Worm (Caenorhabditis elegans) whole organism, early embryonic: ENCODE data around the gene F56F10.1.

ENCODE experiments used
- F13C5.2 ChIP-seq: sonication (generic microtip); optimal IDR thresholded peaks from 2 replicates; lab custom pipeline; 2017; ENCODE audit warnings: mild to moderate bottlenecking, missing genetic modification characterization, inconsistent platforms, missing compliant biosample characterization
- ama-1 ChIP-seq: fragments of 150-350 bp; optimal IDR thresholded peaks from 2 replicates; lab custom pipeline; 2014
- ceh-13 ChIP-seq: fragments of 200-800 bp; sonication (Bioruptor generic); optimal IDR thresholded peaks from 2 replicates; lab custom pipeline; 2018; ENCODE audit warnings: mild to moderate bottlenecking, missing genetic modification characterization, missing compliant biosample characterization
- ceh-36 ChIP-seq: sonication (generic microtip); optimal IDR thresholded peaks from 2 replicates; lab custom pipeline; 2016; ENCODE audit warnings: missing genetic modification characterization, inconsistent platforms, missing compliant biosample characterization
- ets-7 ChIP-seq: sonication (generic microtip); optimal IDR thresholded peaks from 2 replicates; lab custom pipeline; 2016; ENCODE audit warnings: missing genotype, missing genetic modification characterization, missing compliant biosample characterization
- flt-1 ChIP-seq: fragments of 200-800 bp; sonication (Bioruptor generic); IDR thresholded peaks from 2 replicates; pipeline ENCODE4 v1.3.6; 2022; ENCODE audit warnings: missing genetic modification characterization, missing compliant biosample characterization
- hmbx-1 ChIP-seq: sonication (generic microtip); optimal IDR thresholded peaks from 2 replicates; lab custom pipeline; 2016; ENCODE audit warnings: mild to moderate bottlenecking, missing genetic modification characterization, missing compliant biosample characterization
- pes-1 ChIP-seq: fragments of 200-800 bp; sonication (Bioruptor generic); IDR thresholded peaks from 2 replicates; pipeline ENCODE4 v1.3.6; 2022; ENCODE audit warnings: missing genetic modification reagents, missing genetic modification characterization, missing compliant biosample characterization
- scrt-1 ChIP-seq: fragments of 200-800 bp; sonication (Bioruptor generic); IDR thresholded peaks from 2 replicates; pipeline ENCODE4 v1.3.6; 2022; ENCODE audit warnings: missing genetic modification characterization, missing compliant biosample characterization
- sea-1 ChIP-seq: fragments of 200-800 bp; sonication (Bioruptor generic); conservative IDR thresholded peaks from 2 replicates; pipeline ENCODE4 v1.3.6; 2022; ENCODE audit warnings: missing genetic modification characterization, missing compliant biosample characterization
- tbx-11 ChIP-seq: fragments of 200-800 bp; sonication (Bioruptor generic); IDR thresholded peaks from 2 replicates; pipeline ENCODE4 v1.3.6; 2022; ENCODE audit warnings: missing genetic modification characterization, missing compliant biosample characterization
- tbx-37 ChIP-seq: fragments of 200-800 bp; sonication (Bioruptor generic); conservative IDR thresholded peaks from 2 replicates; pipeline ENCODE4 v1.3.6; 2022; ENCODE audit warnings: missing genetic modification reagents, missing genetic modification characterization, missing compliant biosample characterization

- TF ChIP-seq ceh-36 (tag; lab: Kevin White, UChicago) (no peak), ama-1 (no peak), ceh-13 (GFP tag; lab: Kevin White, UChicago) (no peak), pes-1 (no peak), tbx-37 (GFP tag; lab: Robert Waterston, UW) (no peak), F13C5.2 (tag; lab: Kevin White, UChicago) (no peak), tbx-11 (GFP tag; lab: Robert Waterston, UW) (no peak), hmbx-1 (tag; lab: Kevin White, UChicago) (no peak), flt-1 (no peak), ets-7 (no peak), scrt-1 (GFP tag; lab: Robert Waterston, UW) (no peak), sea-1 (GFP tag; lab: Robert Waterston, UW) (no peak)
These were observed 30.1 kb downstream of the F56F10.1 start, which contains the start of gene ZC13.10 for ce11 chrX:902512-902911.
